Worm (Caenorhabditis elegans): ENCODE data around the gene unc-50.

unc-50 gene

ce11 chrIII:10294837-10295236 is 23.1 kb downstream of the unc-50 start, which contains the start of gene vglu-2:
TSS of gene vglu-2 (plus strand) at chrIII:10295137.
- no peak for TF ChIP-seq ceh-8 (GFP tag; optimal IDR thresholded peaks at IDR 0.05)
- no peak for TF ChIP-seq sptf-1 (tag; optimal IDR thresholded peaks at IDR 0.05)
- TF ChIP-seq nhr-20 (tag; optimal IDR thresholded peaks at IDR 0.05), result no peak
- no peak for TF ChIP-seq fos-1 (tag; optimal IDR thresholded peaks at IDR 0.05)

- TF ChIP-seq unc-98 (GFP tag; IDR thresholded peaks at IDR 0.05), result no peak
- TF ChIP-seq lsy-2 (tag; optimal IDR thresholded peaks at IDR 0.05), result no peak
- no peak for TF ChIP-seq vab-15 (tag; optimal IDR thresholded peaks at IDR 0.05)
- TF ChIP-seq ceh-82 (tag; optimal IDR thresholded peaks at IDR 0.05), result no peak
- no peak for TF ChIP-seq mep-1 (tag; optimal IDR thresholded peaks at IDR 0.05)
- TF ChIP-seq nhr-71 (tag; optimal IDR thresholded peaks at IDR 0.05), result no peak
- no peak for TF ChIP-seq ama-1 (optimal IDR thresholded peaks at IDR 0.05)
- no peak for TF ChIP-seq unc-62 (GFP tag; optimal IDR thresholded peaks at IDR 0.05)
- TF ChIP-seq nhr-77 (tag; optimal IDR thresholded peaks at IDR 0.05), result no peak
- no peak for TF ChIP-seq aly-2 (tag; optimal IDR thresholded peaks at IDR 0.05)
- TF ChIP-seq ets-5 (GFP tag; IDR thresholded peaks at IDR 0.05), result no peak
- no peak for TF ChIP-seq nhr-28 (tag; optimal IDR thresholded peaks at IDR 0.05)
- no peak for TF ChIP-seq lin-15B (tag; optimal IDR thresholded peaks at IDR 0.05)
- TF ChIP-seq fos-1 (tag; optimal IDR thresholded peaks at IDR 0.05), result no peak
- TF ChIP-seq egl-13 (tag; optimal IDR thresholded peaks at IDR 0.05), result no peak
- no peak for TF ChIP-seq irx-1 (tag; optimal IDR thresholded peaks at IDR 0.05)
- TF ChIP-seq unc-86 (tag; optimal IDR thresholded peaks at IDR 0.05), result no peak
- no peak for TF ChIP-seq blmp-1 (tag; optimal IDR thresholded peaks at IDR 0.05)
- no peak for TF ChIP-seq pag-3 (tag; optimal IDR thresholded peaks at IDR 0.05; ENCODE audit: borderline replicate concordance, insufficient read depth)
- no peak for TF ChIP-seq pax-3 (tag; optimal IDR thresholded peaks at IDR 0.05)
These were observed 24.0 kb downstream of the unc-50 start for ce11 chrIII:10293946-10294345.

ce11 chrIII:10293362-10293761 is 24.6 kb downstream of the unc-50 start:
- no peak for TF ChIP-seq aly-2 (tag; optimal IDR thresholded peaks at IDR 0.05)
- no peak for TF ChIP-seq lsy-2 (tag; optimal IDR thresholded peaks at IDR 0.05)
- no peak for TF ChIP-seq ces-1 (GFP tag; optimal IDR thresholded peaks at IDR 0.05)
- no peak for TF ChIP-seq ceh-63 (GFP tag; optimal IDR thresholded peaks at IDR 0.05)
- no peak for TF ChIP-seq unc-130 (tag; optimal IDR thresholded peaks at IDR 0.05)
- TF ChIP-seq nhr-85 (tag), result peak; percentile 72
- TF ChIP-seq fos-1 (tag; optimal IDR thresholded peaks at IDR 0.05), result no peak
- peak in 2 of 6 experiments; percentile 32 to 78 for TF ChIP-seq elt-3 (tag; optimal IDR thresholded peaks at IDR 0.05)
- no peak for TF ChIP-seq ceh-90 (tag; optimal IDR thresholded peaks at IDR 0.05)
- no peak for TF ChIP-seq tlp-1 (tag; optimal IDR thresholded peaks at IDR 0.05)

- TF ChIP-seq pag-3 (tag; optimal IDR thresholded peaks at IDR 0.05; ENCODE audit: borderline replicate concordance, insufficient read depth) (no peak), vab-15 (tag; optimal IDR thresholded peaks at IDR 0.05) (peak; percentile 60), nhr-20 (tag; optimal IDR thresholded peaks at IDR 0.05) (peak; percentile 53), ceh-8 (GFP tag; optimal IDR thresholded peaks at IDR 0.05) (no peak), sup-37 (GFP tag; optimal IDR thresholded peaks at IDR 0.05) (no peak), lin-14 (GFP tag; optimal IDR thresholded peaks at IDR 0.05) (peak; percentile 9), lin-35 (GFP tag; optimal IDR thresholded peaks at IDR 0.05) (peak in 1 of 2 experiments; percentile 52), blmp-1 (tag; optimal IDR thresholded peaks at IDR 0.05) (peak; percentile 23), efl-1 (optimal IDR thresholded peaks at IDR 0.05) (no peak), efl-1 (GFP tag; optimal IDR thresholded peaks at IDR 0.05 in 1 of 2) (peak in 1 of 2 experiments; percentile 93), sox-4 (tag; optimal IDR thresholded peaks at IDR 0.05) (no peak), mdl-1 (tag; optimal IDR thresholded peaks at IDR 0.05) (no peak), snu-23 (GFP tag; optimal IDR thresholded peaks at IDR 0.05) (peak; percentile 3), efl-3 (GFP tag; optimal IDR thresholded peaks at IDR 0.05) (no peak), elt-3 (tag; optimal IDR thresholded peaks at IDR 0.05) (peak in 2 of 6 experiments; percentile 20 to 59), nhr-71 (tag; optimal IDR thresholded peaks at IDR 0.05) (peak; percentile 51), grh-1 (GFP tag; IDR thresholded peaks at IDR 0.05) (peak; percentile 41; the same call in 1 of the 2 replicates), lin-13 (GFP tag; optimal IDR thresholded peaks at IDR 0.05) (no peak), alr-1 (tag; optimal IDR thresholded peaks at IDR 0.05; ENCODE audit: borderline replicate concordance) (no peak), nhr-85 (tag) (peak; percentile 95)
These were observed 27.4 kb downstream of the unc-50 start for ce11 chrIII:10290541-10290940.

Measured in whole organism, L1 larva.